Worm (Caenorhabditis elegans) whole organism, L4/young adult: ENCODE measurements around the gene clec-66.

Source experiments
- W03F9.2 ChIP-seq: fragments of 150-350 bp; optimal IDR thresholded peaks from 2 replicates; lab custom pipeline; 2014; ENCODE audit warnings: missing biosample characterization, missing genetic modification characterization
- dao-5 ChIP-seq: sonication (generic microtip); optimal IDR thresholded peaks from 2 replicates; lab custom pipeline; 2016; ENCODE audit warnings: missing genotype, missing genetic modification characterization, moderate library complexity, missing compliant biosample characterization
- him-1 ChIP-seq: sonication (generic microtip); optimal IDR thresholded peaks from 2 replicates; lab custom pipeline; 2016; ENCODE audit warnings: missing genotype, missing genetic modification reagents, missing genetic modification characterization, missing compliant biosample characterization

DNA sequence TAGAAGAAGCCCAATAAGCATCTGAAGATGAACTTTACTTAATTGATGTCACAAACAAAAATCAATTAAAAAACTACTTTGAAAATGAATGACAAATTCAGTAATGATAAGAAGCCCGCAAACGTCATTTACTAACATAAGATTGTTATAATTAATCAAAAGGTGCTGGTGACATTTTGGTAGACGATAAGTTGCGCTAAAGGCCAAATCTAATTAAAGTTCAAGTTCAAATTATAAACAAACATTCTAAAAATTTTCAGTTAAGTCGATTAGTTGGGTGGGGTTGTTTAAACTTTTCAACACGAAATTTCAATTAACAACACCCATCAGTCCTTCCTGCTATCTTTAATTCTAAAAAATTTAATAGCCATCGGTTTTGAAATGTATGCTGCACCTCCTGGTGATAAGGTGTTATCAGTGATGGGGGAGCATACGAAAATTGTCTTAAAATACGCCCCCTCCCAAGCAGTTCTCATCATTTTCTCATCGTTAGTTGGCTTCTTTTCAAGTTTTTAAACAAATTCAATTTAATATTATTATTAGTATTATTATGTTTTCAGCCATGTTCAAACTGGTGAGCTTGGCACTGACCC, 9.0 kb upstream of the clec-66 start, which contains the start of the genes clec-62 and clec-63:
- no peak for TF ChIP-seq him-1
- no peak for TF ChIP-seq W03F9.2 (tag; lab: Kevin White, UChicago)
- TF ChIP-seq dao-5 (tag; lab: Kevin White, UChicago), result no peak
